Fruit fly (Drosophila melanogaster) whole organism, pupa: ENCODE results near the gene Art9.

ENCODE experiments used
- CG10348 ChIP-seq: fragments of 200-800 bp; sonication (Bioruptor generic); IDR thresholded peaks from 2 replicates; pipeline ENCODE4 v1.3.6; 2022; ENCODE audit warnings: missing biosample characterization, missing genetic modification characterization
- CG14655 ChIP-seq: fragments of 200-800 bp; sonication (Bioruptor generic); optimal IDR thresholded peaks from 3 replicates; lab custom pipeline; 2017; ENCODE audit warnings: mild to moderate bottlenecking, missing biosample characterization, missing genetic modification reagents, missing genetic modification characterization
- CG4496 ChIP-seq: fragments of 200-800 bp; sonication (Bioruptor generic); IDR thresholded peaks from 3 replicates; pipeline ENCODE4 v1.3.6; 2022; ENCODE audit warnings: missing biosample characterization, missing genetic modification characterization
- CG8159 ChIP-seq: fragments of 200-800 bp; sonication (Bioruptor generic); optimal IDR thresholded peaks from 3 replicates; lab custom pipeline; 2018; ENCODE audit warnings: missing biosample characterization, mild to moderate bottlenecking, missing genetic modification characterization, moderate library complexity
- CG8301 ChIP-seq: fragments of 200-800 bp; sonication (Bioruptor generic); optimal IDR thresholded peaks from 2 replicates; lab custom pipeline; 2018; ENCODE audit warnings: missing biosample characterization, mild to moderate bottlenecking, missing genetic modification characterization
- EcR ChIP-seq: fragments of 200-800 bp; sonication (Bioruptor generic); optimal IDR thresholded peaks from 3 replicates; lab custom pipeline; 2019; ENCODE audit warnings: missing biosample characterization, missing genetic modification characterization, mild to moderate bottlenecking, moderate library complexity, missing genetic modification reagents
- fd96Ca ChIP-seq: fragments of 200-800 bp; sonication (Bioruptor generic); IDR thresholded peaks from 3 replicates; pipeline ENCODE4 v1.3.6; 2022; ENCODE audit warnings: missing biosample characterization, missing genetic modification characterization
- gl ChIP-seq: fragments of 200-800 bp; sonication (Bioruptor generic); optimal IDR thresholded peaks from 2 replicates; lab custom pipeline; 2018; ENCODE audit warnings: missing biosample characterization, mild to moderate bottlenecking, missing genetic modification characterization

- TF ChIP-seq CG14655 (GFP tag; lab: Kevin White, UChicago) (no peak), CG8301 (tag; lab: Kevin White, UChicago) (no peak), EcR (no peak), gl (tag; lab: Kevin White, UChicago) (no peak), CG8159 (tag; lab: Kevin White, UChicago) (no peak), CG10348 (GFP tag; lab: Robert Waterston, UW) (no peak), CG4496 (GFP tag; lab: Robert Waterston, UW) (no peak), fd96Ca (GFP tag; lab: Robert Waterston, UW) (no peak)
Measured at dm6 chr3R:13895602-13896001, 47.7 kb downstream of the Art9 start.
